Worm (Caenorhabditis elegans) whole organism, young adult: Measurements from ENCODE around the gene C04H4.1.

Experiments used
- hlh-26 ChIP-seq: fragments of 200-800 bp; sonication (Bioruptor generic); conservative IDR thresholded peaks from 2 replicates; pipeline ENCODE4 v1.3.6; 2022; ENCODE audit warnings: missing genetic modification reagents, missing genetic modification characterization, missing compliant biosample characterization
- nfya-1 ChIP-seq: sonication (generic microtip); optimal IDR thresholded peaks from 2 replicates; lab custom pipeline; 2017; ENCODE audit warnings: antibody characterized with exemption, missing compliant biosample characterization, missing genetic modification characterization, borderline replicate concordance; ENCODE audit not compliant: insufficient read depth
- rec-8 ChIP-seq, 2 experiments: sonication (generic microtip); optimal IDR thresholded peaks; 2 replicates each; lab custom pipeline; 2016; ENCODE audit warnings: mild to moderate bottlenecking in 2 of 2, missing genetic modification characterization in 2 of 2, missing genetic modification reagents in 2 of 2, missing genotype in 2 of 2, missing biosample characterization in 1 of 2, missing compliant biosample characterization in 1 of 2, moderate library complexity in 1 of 2

ce11 chrII:7958544-7958943 is at the start of gene C04H4.1:
- no peak for TF ChIP-seq hlh-26
- TF ChIP-seq rec-8 (tag; optimal IDR thresholded peaks at IDR 0.05; lab: Kevin White, UChicago) = no peak
- no peak for TF ChIP-seq nfya-1
